Fruit fly (Drosophila melanogaster) whole organism, prepupa: Measurements from ENCODE around the gene CNMa.

Experiments used
- CG10669 ChIP-seq: fragments of 200-800 bp; sonication (Bioruptor generic); optimal IDR thresholded peaks from 3 replicates; lab custom pipeline; 2018; ENCODE audit warnings: missing biosample characterization, mild to moderate bottlenecking, missing genetic modification characterization, moderate library complexity
- CG11294 ChIP-seq: fragments of 200-800 bp; sonication (Bioruptor generic); IDR thresholded peaks from 2 replicates; pipeline ENCODE4 v1.3.6; 2022; ENCODE audit warnings: missing biosample characterization, missing genetic modification characterization
- CG11902 ChIP-seq: fragments of 200-800 bp; sonication (Bioruptor generic); optimal IDR thresholded peaks from 3 replicates; lab custom pipeline; 2016; ENCODE audit warnings: missing biosample characterization, missing genetic modification characterization
- CG1621 ChIP-seq: fragments of 200-800 bp; sonication (Bioruptor generic); optimal IDR thresholded peaks from 3 replicates; lab custom pipeline; 2018; ENCODE audit warnings: missing biosample characterization, mild to moderate bottlenecking, missing genetic modification characterization
- CG16779 ChIP-seq: fragments of 200-800 bp; sonication (Bioruptor generic); optimal IDR thresholded peaks from 3 replicates; lab custom pipeline; 2017; ENCODE audit warnings: missing biosample characterization, mild to moderate bottlenecking, missing genetic modification characterization
- CG3032 ChIP-seq: fragments of 200-800 bp; optimal IDR thresholded peaks from 2 replicates; lab custom pipeline; 2019; ENCODE audit warnings: missing biosample characterization, mild to moderate bottlenecking, missing genetic modification characterization, moderate library complexity
- CG31627 ChIP-seq: fragments of 200-800 bp; sonication (Bioruptor generic); optimal IDR thresholded peaks from 3 replicates; lab custom pipeline; 2016; ENCODE audit warnings: missing biosample characterization, missing genetic modification characterization
- CG32006 ChIP-seq: fragments of 200-800 bp; sonication (Bioruptor generic); optimal IDR thresholded peaks from 3 replicates; lab custom pipeline; 2017; ENCODE audit warnings: missing biosample characterization, mild to moderate bottlenecking, missing genetic modification characterization
- CG34406 ChIP-seq: fragments of 200-800 bp; sonication (Bioruptor generic); optimal IDR thresholded peaks from 3 replicates; lab custom pipeline; 2016; ENCODE audit warnings: missing biosample characterization, missing genetic modification characterization
- CG4318 ChIP-seq: fragments of 200-800 bp; sonication (Bioruptor generic); optimal IDR thresholded peaks from 3 replicates; lab custom pipeline; 2017; ENCODE audit warnings: missing biosample characterization, mild to moderate bottlenecking, missing genetic modification characterization
- CG6163 ChIP-seq: fragments of 200-800 bp; sonication (Bioruptor generic); IDR thresholded peaks from 3 replicates; pipeline ENCODE4 v1.3.6; 2022; ENCODE audit warnings: missing biosample characterization, missing genetic modification characterization
- CG6276 ChIP-seq: fragments of 200-800 bp; sonication (Bioruptor generic); optimal IDR thresholded peaks from 2 replicates; lab custom pipeline; 2017; ENCODE audit warnings: missing biosample characterization, mild to moderate bottlenecking, missing genetic modification characterization
- CG6792 ChIP-seq: fragments of 200-800 bp; sonication (Bioruptor generic); optimal IDR thresholded peaks from 3 replicates; lab custom pipeline; 2016; ENCODE audit warnings: missing biosample characterization, missing genetic modification characterization
- CG6808 ChIP-seq: fragments of 200-800 bp; sonication (Bioruptor generic); optimal IDR thresholded peaks from 3 replicates; lab custom pipeline; 2017; ENCODE audit warnings: missing biosample characterization, missing genetic modification characterization, mild to moderate bottlenecking, moderate library complexity, missing genetic modification reagents
- CG8632 ChIP-seq: fragments of 200-800 bp; sonication (Bioruptor generic); optimal IDR thresholded peaks from 3 replicates; lab custom pipeline; 2016; ENCODE audit warnings: missing biosample characterization, missing genetic modification characterization
- CG9139 ChIP-seq: fragments of 200-800 bp; sonication (Bioruptor generic); optimal IDR thresholded peaks from 3 replicates; lab custom pipeline; 2017; ENCODE audit warnings: missing biosample characterization, mild to moderate bottlenecking, missing genetic modification characterization
- Eip75B ChIP-seq: fragments of 200-800 bp; sonication (Bioruptor generic); optimal IDR thresholded peaks from 3 replicates; lab custom pipeline; 2016; ENCODE audit warnings: missing biosample characterization, missing genetic modification characterization
- Eip93F ChIP-seq: fragments of 200-800 bp; sonication (Bioruptor generic); optimal IDR thresholded peaks from 2 replicates; lab custom pipeline; 2016; ENCODE audit warnings: missing biosample characterization, mild to moderate bottlenecking, missing genetic modification characterization
- Ets21C ChIP-seq: fragments of 200-800 bp; sonication (Bioruptor generic); optimal IDR thresholded peaks from 3 replicates; lab custom pipeline; 2016; ENCODE audit warnings: missing biosample characterization, missing genetic modification characterization
- Ets96B ChIP-seq: fragments of 200-800 bp; optimal IDR thresholded peaks from 2 replicates; lab custom pipeline; 2019; ENCODE audit warnings: missing biosample characterization, mild to moderate bottlenecking, missing genetic modification characterization, moderate library complexity
- Gug ChIP-seq: fragments of 200-800 bp; sonication (Bioruptor generic); IDR thresholded peaks from 2 replicates; pipeline ENCODE4 v1.3.6; 2022; ENCODE audit warnings: missing biosample characterization, missing genetic modification characterization
- Hr39 ChIP-seq: fragments of 200-800 bp; sonication (Bioruptor generic); optimal IDR thresholded peaks from 2 replicates; lab custom pipeline; 2016; ENCODE audit warnings: missing biosample characterization, missing genetic modification characterization
- Hr4 ChIP-seq: fragments of 200-800 bp; sonication (Bioruptor generic); optimal IDR thresholded peaks from 3 replicates; lab custom pipeline; 2016; ENCODE audit warnings: missing biosample characterization, missing genetic modification characterization
- Lpt ChIP-seq: fragments of 200-800 bp; sonication (Bioruptor generic); optimal IDR thresholded peaks from 3 replicates; lab custom pipeline; 2016; ENCODE audit warnings: missing biosample characterization, missing genetic modification characterization
- Met ChIP-seq: fragments of 200-800 bp; sonication (Bioruptor generic); optimal IDR thresholded peaks from 3 replicates; lab custom pipeline; 2016; ENCODE audit warnings: missing biosample characterization, missing genetic modification characterization
- Smox ChIP-seq: fragments of 200-800 bp; sonication (Bioruptor generic); optimal IDR thresholded peaks from 3 replicates; lab custom pipeline; 2016; ENCODE audit warnings: missing biosample characterization, missing genetic modification characterization
- Sox102F ChIP-seq: fragments of 200-800 bp; sonication (Bioruptor generic); optimal IDR thresholded peaks from 2 replicates; lab custom pipeline; 2016; ENCODE audit warnings: missing biosample characterization, mild to moderate bottlenecking, missing genetic modification characterization
- Sox14 ChIP-seq: fragments of 200-800 bp; sonication (Bioruptor generic); optimal IDR thresholded peaks from 3 replicates; lab custom pipeline; 2016; ENCODE audit warnings: missing biosample characterization, missing genetic modification characterization
- Sox15 ChIP-seq: fragments of 200-800 bp; sonication (Bioruptor generic); optimal IDR thresholded peaks from 3 replicates; lab custom pipeline; 2016; ENCODE audit warnings: missing biosample characterization, missing genetic modification characterization
- achi ChIP-seq: fragments of 200-800 bp; sonication (Bioruptor generic); optimal IDR thresholded peaks from 3 replicates; lab custom pipeline; 2016; ENCODE audit warnings: missing biosample characterization, missing genetic modification characterization
- acj6 ChIP-seq: fragments of 200-800 bp; sonication (Bioruptor generic); optimal IDR thresholded peaks from 3 replicates; lab custom pipeline; 2016; ENCODE audit warnings: missing biosample characterization, missing genetic modification characterization
- cyc ChIP-seq: fragments of 200-800 bp; sonication (Bioruptor generic); optimal IDR thresholded peaks from 3 replicates; lab custom pipeline; 2016; ENCODE audit warnings: missing biosample characterization, missing genetic modification characterization
- dac ChIP-seq: fragments of 200-800 bp; sonication (Bioruptor generic); optimal IDR thresholded peaks from 2 replicates; lab custom pipeline; 2017; ENCODE audit warnings: missing biosample characterization, mild to moderate bottlenecking, missing genetic modification characterization
- dsx ChIP-seq: fragments of 200-800 bp; optimal IDR thresholded peaks from 3 replicates; lab custom pipeline; 2019; ENCODE audit warnings: missing biosample characterization, mild to moderate bottlenecking, missing genetic modification characterization, moderate library complexity; ENCODE audit not compliant: poor library complexity, severe bottlenecking
- esn ChIP-seq: fragments of 200-800 bp; sonication (Bioruptor generic); optimal IDR thresholded peaks from 2 replicates; lab custom pipeline; 2016; ENCODE audit warnings: missing biosample characterization, mild to moderate bottlenecking, missing genetic modification characterization, moderate library complexity
- fd59A ChIP-seq: fragments of 200-800 bp; sonication (Bioruptor generic); optimal IDR thresholded peaks from 2 replicates; lab custom pipeline; 2017; ENCODE audit warnings: missing biosample characterization, mild to moderate bottlenecking, missing genetic modification characterization, missing genetic modification reagents
- fd85E ChIP-seq: fragments of 200-800 bp; sonication (Bioruptor generic); optimal IDR thresholded peaks from 3 replicates; lab custom pipeline; 2016; ENCODE audit warnings: missing biosample characterization, missing genetic modification characterization
- fkh ChIP-seq: fragments of 200-800 bp; sonication (Bioruptor generic); optimal IDR thresholded peaks from 3 replicates; lab custom pipeline; 2017; ENCODE audit warnings: missing biosample characterization, mild to moderate bottlenecking, missing genetic modification characterization, moderate library complexity
- lz ChIP-seq: fragments of 200-800 bp; sonication (Bioruptor generic); optimal IDR thresholded peaks from 3 replicates; lab custom pipeline; 2016; ENCODE audit warnings: missing biosample characterization, missing genetic modification characterization
- net ChIP-seq: fragments of 200-800 bp; sonication (Bioruptor generic); optimal IDR thresholded peaks from 3 replicates; lab custom pipeline; 2016; ENCODE audit warnings: missing biosample characterization, missing genetic modification characterization
- pdm3 ChIP-seq: fragments of 200-800 bp; sonication (Bioruptor generic); optimal IDR thresholded peaks from 3 replicates; lab custom pipeline; 2016; ENCODE audit warnings: missing biosample characterization, missing genetic modification characterization
- salr ChIP-seq, 2 experiments: fragments of 200-800 bp; sonication (Bioruptor generic); optimal IDR thresholded peaks; 3 replicates each; lab custom pipeline; 2016 to 2018; ENCODE audit warnings: missing biosample characterization in 2 of 2, missing genetic modification characterization in 2 of 2, mild to moderate bottlenecking in 1 of 2
- spab ChIP-seq: fragments of 200-800 bp; sonication (Bioruptor generic); optimal IDR thresholded peaks from 2 replicates; lab custom pipeline; 2017; ENCODE audit warnings: missing biosample characterization, mild to moderate bottlenecking, missing genetic modification characterization, missing genetic modification reagents
- ss ChIP-seq, 2 experiments: fragments of 200-800 bp; sonication (Bioruptor generic); optimal IDR thresholded peaks; 2 replicates in 1 of 2; 3 replicates in 1 of 2; lab custom pipeline; 2017 to 2018; ENCODE audit warnings: mild to moderate bottlenecking in 2 of 2, missing biosample characterization in 2 of 2, missing genetic modification characterization in 2 of 2, moderate library complexity in 1 of 2
- topi ChIP-seq: fragments of 200-800 bp; sonication (Bioruptor generic); optimal IDR thresholded peaks from 3 replicates; lab custom pipeline; 2016; ENCODE audit warnings: missing biosample characterization, missing genetic modification characterization
- vri ChIP-seq: fragments of 200-800 bp; sonication (Bioruptor generic); optimal IDR thresholded peaks from 3 replicates; lab custom pipeline; 2016; ENCODE audit warnings: missing biosample characterization, mild to moderate bottlenecking, missing genetic modification characterization

Gene CNMa

dm6 chr3L:1859563-1859962, 4.2 kb upstream of the CNMa start (continued):
- TF ChIP-seq dac (GFP tag; lab: Kevin White, UChicago), result no peak
- peak; percentile 34 for TF ChIP-seq esn (GFP tag; lab: Kevin White, UChicago)
- peak; percentile 48 for TF ChIP-seq CG6808 (GFP tag; lab: Kevin White, UChicago)
- no peak for TF ChIP-seq fkh (GFP tag; lab: Kevin White, UChicago)
- peak; percentile 40 for TF ChIP-seq CG1621 (tag; lab: Kevin White, UChicago)
- TF ChIP-seq Lpt (GFP tag; lab: Kevin White, UChicago), result no peak
- no peak for TF ChIP-seq CG8632
- peak; percentile 4 for TF ChIP-seq cyc (GFP tag; lab: Kevin White, UChicago)
- no peak for TF ChIP-seq lz (GFP tag; lab: Kevin White, UChicago)
- TF ChIP-seq Sox15, result no peak
- TF ChIP-seq Hr4 (GFP tag; lab: Kevin White, UChicago), result no peak
- TF ChIP-seq Ets21C (GFP tag; lab: Kevin White, UChicago), result no peak
- TF ChIP-seq CG32006 (GFP tag; lab: Kevin White, UChicago), result no peak
- TF ChIP-seq Sox14 (GFP tag; lab: Kevin White, UChicago), result no peak
- TF ChIP-seq achi (GFP tag; lab: Kevin White, UChicago), result peak; percentile 45
- peak; percentile 61 for TF ChIP-seq CG10669 (GFP tag; lab: Kevin White, UChicago)
- peak; percentile 29 for TF ChIP-seq CG6792 (GFP tag; lab: Kevin White, UChicago)
- TF ChIP-seq pdm3 (GFP tag; lab: Kevin White, UChicago), result no peak
- no peak for TF ChIP-seq salr (GFP tag; optimal IDR thresholded peaks at IDR 0.05; lab: Kevin White, UChicago)
- peak; percentile 19 for TF ChIP-seq Met (GFP tag; lab: Kevin White, UChicago)
- peak; percentile 4 for TF ChIP-seq CG3032 (tag; lab: Kevin White, UChicago)
- TF ChIP-seq Eip93F (GFP tag; lab: Kevin White, UChicago), result no peak
- no peak for TF ChIP-seq CG31627
- peak; percentile 11 for TF ChIP-seq dsx (GFP tag; lab: Kevin White, UChicago)
- peak; percentile 37 for TF ChIP-seq spab (GFP tag; lab: Kevin White, UChicago)
- peak; percentile 13 for TF ChIP-seq Eip75B (GFP tag; lab: Kevin White, UChicago)
- no peak for TF ChIP-seq CG6276
- peak; percentile 43 for TF ChIP-seq topi
- peak; percentile 9 for TF ChIP-seq CG16779
- TF ChIP-seq CG11902 (GFP tag; lab: Kevin White, UChicago), result no peak
- peak; percentile 36 for TF ChIP-seq vri (GFP tag; lab: Kevin White, UChicago)
- peak; percentile 61 for TF ChIP-seq CG9139 (GFP tag; lab: Kevin White, UChicago)
- TF ChIP-seq ss (GFP tag; optimal IDR thresholded peaks at IDR 0.05; lab: Kevin White, UChicago), result peak; percentile 26 to 59
- TF ChIP-seq net, result peak; percentile 36
- TF ChIP-seq Gug (GFP tag; lab: Robert Waterston, UW), result no peak
- no peak for TF ChIP-seq Smox (GFP tag; lab: Kevin White, UChicago)
- TF ChIP-seq CG6163 (GFP tag; lab: Robert Waterston, UW), result peak; percentile 40; the same call in 2 of the 3 replicates
- no peak for TF ChIP-seq fd85E (GFP tag; lab: Kevin White, UChicago)
- TF ChIP-seq, all 60 proteins: peak for 28

- TF ChIP-seq Sox102F (GFP tag; lab: Kevin White, UChicago) (peak; percentile 52), CG4318 (peak; percentile 46), fkh (GFP tag; lab: Kevin White, UChicago) (peak; percentile 7), vri (GFP tag; lab: Kevin White, UChicago) (peak; percentile 15), Eip75B (GFP tag; lab: Kevin White, UChicago) (peak; percentile 70), CG31627 (peak; percentile 74), CG11294 (GFP tag; lab: Robert Waterston, UW) (peak; percentile 11; the same call in 1 of the 2 replicates), Ets96B (tag; lab: Kevin White, UChicago) (peak; percentile 22), CG9139 (GFP tag; lab: Kevin White, UChicago) (no peak), Lpt (GFP tag; lab: Kevin White, UChicago) (peak; percentile 17), CG11902 (GFP tag; lab: Kevin White, UChicago) (peak; percentile 56), CG34406 (GFP tag; lab: Kevin White, UChicago) (peak; percentile 32), Met (GFP tag; lab: Kevin White, UChicago) (peak; percentile 69), Ets21C (GFP tag; lab: Kevin White, UChicago) (peak; percentile 49), acj6 (GFP tag; lab: Kevin White, UChicago) (peak; percentile 60), salr (GFP tag; optimal IDR thresholded peaks at IDR 0.05; lab: Kevin White, UChicago) (no peak), cyc (GFP tag; lab: Kevin White, UChicago) (peak; percentile 62), dac (GFP tag; lab: Kevin White, UChicago) (peak; percentile 39), CG6808 (GFP tag; lab: Kevin White, UChicago) (peak; percentile 15), ss (GFP tag; optimal IDR thresholded peaks at IDR 0.05; lab: Kevin White, UChicago) (peak in 1 of 2 experiments; percentile 4), fd59A (GFP tag; lab: Kevin White, UChicago) (no peak), Hr39 (peak; percentile 76)
Measured at dm6 chr3L:1856467-1857350, 1.3 kb upstream of the CNMa start, which contains the start of gene CG12024. CG12024 (plus strand) TSS chr3L:1857165.
